Fruit fly (Drosophila melanogaster) whole organism, embryonic: ENCODE measurements around the gene CG10943.

ENCODE experiments used
- Abd-B ChIP-seq: fragments of 200-800 bp; sonication (Bioruptor generic); optimal IDR thresholded peaks from 2 replicates; lab custom pipeline; 2018; ENCODE audit warnings: missing biosample characterization, mild to moderate bottlenecking, missing genetic modification characterization, moderate library complexity
- CG10366 ChIP-seq: fragments of 200-800 bp; sonication (Bioruptor generic); IDR thresholded peaks from 2 replicates; pipeline ENCODE4 v1.3.6; 2022; ENCODE audit warnings: missing biosample characterization, missing genetic modification characterization
- CG11696 ChIP-seq: fragments of 200-800 bp; sonication (Bioruptor generic); IDR thresholded peaks from 2 replicates; pipeline ENCODE4 v1.3.6; 2022; ENCODE audit warnings: missing biosample characterization, missing genetic modification characterization
- CG16779 ChIP-seq: fragments of 200-800 bp; sonication (Bioruptor generic); IDR thresholded peaks from 2 replicates; pipeline ENCODE4 v1.3.6; 2022; ENCODE audit warnings: missing biosample characterization, missing genetic modification characterization
- CG2712 ChIP-seq: fragments of 200-800 bp; optimal IDR thresholded peaks from 3 replicates; lab custom pipeline; 2019; ENCODE audit warnings: missing biosample characterization, mild to moderate bottlenecking, missing genetic modification characterization, moderate library complexity
- CG3065 ChIP-seq: fragments of 200-800 bp; sonication (Bioruptor generic); optimal IDR thresholded peaks from 2 replicates; lab custom pipeline; 2016; ENCODE audit warnings: missing biosample characterization, missing genetic modification characterization
- CG33213 ChIP-seq: fragments of 200-800 bp; sonication (Bioruptor generic); optimal IDR thresholded peaks from 3 replicates; lab custom pipeline; 2016; ENCODE audit warnings: missing biosample characterization, missing genetic modification characterization
- CG34376 ChIP-seq: fragments of 200-800 bp; sonication (Bioruptor generic); optimal IDR thresholded peaks from 2 replicates; lab custom pipeline; 2018; ENCODE audit warnings: missing biosample characterization, mild to moderate bottlenecking, missing genetic modification characterization
- CG6813 ChIP-seq: fragments of 200-800 bp; sonication (Bioruptor generic); optimal IDR thresholded peaks from 2 replicates; lab custom pipeline; 2017; ENCODE audit warnings: missing biosample characterization, missing genetic modification characterization, mild to moderate bottlenecking, moderate library complexity, missing genetic modification reagents
- CG7928 ChIP-seq: fragments of 200-800 bp; sonication (Bioruptor generic); optimal IDR thresholded peaks from 2 replicates; lab custom pipeline; 2017; ENCODE audit warnings: missing biosample characterization, mild to moderate bottlenecking, missing genetic modification characterization
- CG8388 ChIP-seq: fragments of 200-800 bp; sonication (Bioruptor generic); optimal IDR thresholded peaks from 2 replicates; lab custom pipeline; 2019; ENCODE audit warnings: missing biosample characterization, mild to moderate bottlenecking, missing genetic modification characterization, moderate library complexity
- CG9215 ChIP-seq: fragments of 200-800 bp; sonication (Bioruptor generic); IDR thresholded peaks from 2 replicates; pipeline ENCODE4 v1.3.6; 2022; ENCODE audit warnings: missing biosample characterization, missing genetic modification characterization
- Dad ChIP-seq: fragments of 200-800 bp; sonication (Bioruptor generic); optimal IDR thresholded peaks from 3 replicates; lab custom pipeline; 2016; ENCODE audit warnings: missing biosample characterization, missing genetic modification characterization
- Dref ChIP-seq: fragments of 200-800 bp; sonication (Bioruptor generic); IDR thresholded peaks from 2 replicates; pipeline ENCODE4 v1.3.6; 2022; ENCODE audit warnings: missing biosample characterization, missing genetic modification characterization
- ERR ChIP-seq: fragments of 200-800 bp; sonication (Bioruptor generic); optimal IDR thresholded peaks from 2 replicates; lab custom pipeline; 2016; ENCODE audit warnings: missing biosample characterization, missing genetic modification characterization
- Eip74EF ChIP-seq, 2 experiments: fragments of 200-800 bp in 1 of 2; fragments of >200 bp in 1 of 2; sonication (Bioruptor generic) in 1 of 2; optimal IDR thresholded peaks; 2 replicates each; lab custom pipeline; 2017 to 2019; ENCODE audit warnings: missing biosample characterization in 2 of 2, missing genetic modification characterization in 2 of 2, mild to moderate bottlenecking in 1 of 2, moderate library complexity in 1 of 2
- H2.0 ChIP-seq: fragments of 200-800 bp; sonication (Bioruptor generic); IDR thresholded peaks from 2 replicates; pipeline ENCODE4 v1.3.6; 2022; ENCODE audit warnings: missing biosample characterization, missing genetic modification characterization
- Hey ChIP-seq: fragments of 200-800 bp; sonication (Bioruptor generic); optimal IDR thresholded peaks from 3 replicates; lab custom pipeline; 2018; ENCODE audit warnings: missing biosample characterization, mild to moderate bottlenecking, missing genetic modification characterization
- Pdp1 ChIP-seq, 2 experiments: fragments of 200-800 bp; sonication (Bioruptor generic); optimal IDR thresholded peaks; 3 replicates each; lab custom pipeline; 2016; ENCODE audit warnings: missing biosample characterization in 2 of 2, missing genetic modification characterization in 2 of 2, mild to moderate bottlenecking in 1 of 2, moderate library complexity in 1 of 2
- ab ChIP-seq: fragments of 200-800 bp; sonication (Bioruptor generic); optimal IDR thresholded peaks from 2 replicates; lab custom pipeline; 2016; ENCODE audit warnings: missing biosample characterization, missing genetic modification characterization
- bab2 ChIP-seq: fragments of 200-800 bp; sonication (Bioruptor generic); optimal IDR thresholded peaks from 2 replicates; lab custom pipeline; 2016; ENCODE audit warnings: missing biosample characterization, missing genetic modification characterization
- bcd ChIP-seq: fragments of 200-800 bp; sonication (Bioruptor generic); optimal IDR thresholded peaks from 2 replicates; lab custom pipeline; 2017; ENCODE audit warnings: missing biosample characterization, mild to moderate bottlenecking, missing genetic modification characterization
- bigmax ChIP-seq: fragments of 200-800 bp; sonication (Bioruptor generic); optimal IDR thresholded peaks from 2 replicates; lab custom pipeline; 2018; ENCODE audit warnings: missing biosample characterization, mild to moderate bottlenecking, missing genetic modification characterization
- btn ChIP-seq: fragments of 200-800 bp; sonication (Bioruptor generic); optimal IDR thresholded peaks from 2 replicates; lab custom pipeline; 2016; ENCODE audit warnings: missing biosample characterization, missing genetic modification characterization
- crc ChIP-seq: fragments of 200-800 bp; sonication (Bioruptor generic); optimal IDR thresholded peaks from 2 replicates; lab custom pipeline; 2016; ENCODE audit warnings: missing biosample characterization, missing genetic modification characterization
- croc ChIP-seq: fragments of 200-800 bp; sonication (Bioruptor generic); conservative IDR thresholded peaks from 3 replicates; pipeline ENCODE4 v1.3.6; 2022; ENCODE audit warnings: missing biosample characterization, missing genetic modification characterization
- crol ChIP-seq: fragments of 200-800 bp; sonication (Bioruptor generic); IDR thresholded peaks from 2 replicates; pipeline ENCODE4 v1.3.6; 2022; ENCODE audit warnings: missing biosample characterization, missing genetic modification characterization
- cwo ChIP-seq: fragments of 200-800 bp; sonication (Bioruptor generic); optimal IDR thresholded peaks from 3 replicates; lab custom pipeline; 2017; ENCODE audit warnings: missing biosample characterization, missing genetic modification characterization, mild to moderate bottlenecking, moderate library complexity, missing genetic modification reagents
- dimm ChIP-seq: fragments of 200-800 bp; sonication (Bioruptor generic); IDR thresholded peaks from 2 replicates; pipeline ENCODE4 v1.3.6; 2022; ENCODE audit warnings: missing biosample characterization, missing genetic modification characterization
- dmrt11E ChIP-seq: fragments of 200-800 bp; sonication (Bioruptor generic); optimal IDR thresholded peaks from 3 replicates; lab custom pipeline; 2018; ENCODE audit warnings: missing biosample characterization, mild to moderate bottlenecking, missing genetic modification characterization, moderate library complexity
- fd102C ChIP-seq: fragments of 200-800 bp; sonication (Bioruptor generic); optimal IDR thresholded peaks from 2 replicates; lab custom pipeline; 2018; ENCODE audit warnings: missing biosample characterization, mild to moderate bottlenecking, missing genetic modification characterization, moderate library complexity
- fd64A ChIP-seq: fragments of 200-800 bp; sonication (Bioruptor generic); optimal IDR thresholded peaks from 3 replicates; lab custom pipeline; 2018; ENCODE audit warnings: missing biosample characterization, mild to moderate bottlenecking, missing genetic modification characterization
- gro ChIP-seq: fragments of 200-800 bp; sonication (Bioruptor generic); optimal IDR thresholded peaks from 2 replicates; lab custom pipeline; 2016; ENCODE audit warnings: missing biosample characterization, missing genetic modification characterization
- hb ChIP-seq: fragments of 200-800 bp; sonication (Bioruptor generic); IDR thresholded peaks from 3 replicates; pipeline ENCODE4 v1.3.6; 2022; ENCODE audit warnings: missing biosample characterization, missing genetic modification characterization; ENCODE audit not compliant: partially characterized antibody
- ken ChIP-seq: fragments of 200-800 bp; sonication (Bioruptor generic); IDR thresholded peaks from 3 replicates; pipeline ENCODE4 v1.3.6; 2022; ENCODE audit warnings: missing biosample characterization, missing genetic modification characterization
- maf-S ChIP-seq: fragments of 200-800 bp; sonication (Bioruptor generic); optimal IDR thresholded peaks from 2 replicates; lab custom pipeline; 2016; ENCODE audit warnings: missing biosample characterization, missing genetic modification characterization
- mam ChIP-seq: fragments of 200-800 bp; sonication (Bioruptor generic); optimal IDR thresholded peaks from 3 replicates; lab custom pipeline; 2016; ENCODE audit warnings: missing biosample characterization, missing genetic modification characterization
- nerfin-2 ChIP-seq: fragments of 200-800 bp; sonication (Bioruptor generic); IDR thresholded peaks from 2 replicates; pipeline ENCODE4 v1.3.6; 2022; ENCODE audit warnings: missing biosample characterization, missing genetic modification characterization; ENCODE audit not compliant: partially characterized antibody
- nmo ChIP-seq: fragments of 200-800 bp; sonication (Bioruptor generic); optimal IDR thresholded peaks from 2 replicates; lab custom pipeline; 2018; ENCODE audit warnings: missing biosample characterization, mild to moderate bottlenecking, missing genetic modification characterization, moderate library complexity
- pnt ChIP-seq: fragments of 200-800 bp; sonication (Bioruptor generic); optimal IDR thresholded peaks from 3 replicates; lab custom pipeline; 2016; ENCODE audit warnings: missing biosample characterization, missing genetic modification characterization
- sens-2 ChIP-seq: fragments of 200-800 bp; sonication (Bioruptor generic); IDR thresholded peaks from 2 replicates; pipeline ENCODE4 v1.3.6; 2022; ENCODE audit warnings: missing biosample characterization, missing genetic modification characterization
- slbo ChIP-seq: fragments of 200-800 bp; sonication (Bioruptor generic); IDR thresholded peaks from 2 replicates; pipeline ENCODE4 v1.3.6; 2022; ENCODE audit warnings: missing biosample characterization, missing genetic modification characterization
- slou ChIP-seq: fragments of 200-800 bp; sonication (Bioruptor generic); optimal IDR thresholded peaks from 3 replicates; lab custom pipeline; 2016; ENCODE audit warnings: missing biosample characterization, missing genetic modification characterization
- sna ChIP-seq: fragments of 200-800 bp; sonication (Bioruptor generic); IDR thresholded peaks from 2 replicates; pipeline ENCODE4 v1.3.6; 2022; ENCODE audit warnings: missing biosample characterization, missing genetic modification characterization; ENCODE audit not compliant: partially characterized antibody
- toy ChIP-seq: fragments of 200-800 bp; sonication (Bioruptor generic); IDR thresholded peaks from 2 replicates; pipeline ENCODE4 v1.3.6; 2022; ENCODE audit warnings: missing biosample characterization, missing genetic modification characterization
- twi ChIP-seq: fragments of 200-800 bp; optimal IDR thresholded peaks from 2 replicates; lab custom pipeline; 2019; ENCODE audit warnings: missing biosample characterization, mild to moderate bottlenecking, missing genetic modification characterization, moderate library complexity
- unpg ChIP-seq: fragments of 200-800 bp; sonication (Bioruptor generic); optimal IDR thresholded peaks from 3 replicates; lab custom pipeline; 2018; ENCODE audit warnings: missing biosample characterization, mild to moderate bottlenecking, missing genetic modification characterization, moderate library complexity
- wek ChIP-seq: fragments of 200-800 bp; sonication (Bioruptor generic); optimal IDR thresholded peaks from 3 replicates; lab custom pipeline; 2018; ENCODE audit warnings: missing biosample characterization, mild to moderate bottlenecking, missing genetic modification characterization, moderate library complexity
- zfh1 ChIP-seq: fragments of 200-800 bp; sonication (Bioruptor generic); IDR thresholded peaks from 3 replicates; pipeline ENCODE4 v1.3.6; 2022; ENCODE audit warnings: missing biosample characterization, missing genetic modification characterization

CG10943 gene

dm6 chr3L:12843056-12843799 is 19.5 kb downstream of the CG10943 start, which contains the start of gene nebu (continued):
- TF ChIP-seq pnt (GFP tag; lab: Kevin White, UChicago) (peak; percentile 94), ken (GFP tag; lab: Robert Waterston, UW) (peak; percentile 89; the same call in 1 of the 3 replicates), CG34376 (peak; percentile 97), dimm (GFP tag; lab: Robert Waterston, UW) (no peak; the same call in 1 of the 2 replicates), wek (peak; percentile 80), Dref (GFP tag; lab: Robert Waterston, UW) (no peak), Pdp1 (GFP tag; optimal IDR thresholded peaks at IDR 0.05; lab: Kevin White, UChicago) (peak; percentile 92 to 97), bcd (GFP tag; lab: Kevin White, UChicago) (peak; percentile 97), CG10366 (GFP tag; lab: Robert Waterston, UW) (peak; percentile 95), CG11696 (GFP tag; lab: Robert Waterston, UW) (peak; percentile 83), bigmax (GFP tag; lab: Kevin White, UChicago) (peak; percentile 22), fd64A (GFP tag; lab: Kevin White, UChicago) (peak; percentile 48), maf-S (GFP tag; lab: Kevin White, UChicago) (peak; percentile 96), mam (GFP tag; lab: Kevin White, UChicago) (peak; percentile 98), H2.0 (GFP tag; lab: Robert Waterston, UW) (peak; percentile 93), slbo (GFP tag; lab: Robert Waterston, UW) (peak; percentile 99), nmo (GFP tag; lab: Kevin White, UChicago) (peak; percentile 88), fd102C (GFP tag; lab: Kevin White, UChicago) (peak; percentile 5), zfh1 (GFP tag; lab: Robert Waterston, UW) (peak; percentile 96), Hey (peak; percentile 83), btn (GFP tag; lab: Kevin White, UChicago) (peak; percentile 81), Abd-B (GFP tag; lab: Kevin White, UChicago) (no peak), twi (tag; lab: Kevin White, UChicago) (peak; percentile 76), crc (peak; percentile 95), cwo (GFP tag; lab: Kevin White, UChicago) (peak; percentile 97), unpg (GFP tag; lab: Kevin White, UChicago) (peak; percentile 96), Eip74EF (GFP tag; optimal IDR thresholded peaks at IDR 0.05; lab: Kevin White, UChicago) (peak in 1 of 2 experiments; percentile 88), croc (GFP tag; lab: Robert Waterston, UW) (peak; percentile 80), dmrt11E (tag; lab: Kevin White, UChicago) (peak; percentile 78), CG8388 (GFP tag; lab: Kevin White, UChicago) (peak; percentile 84), CG7928 (peak; percentile 78), crol (GFP tag; lab: Robert Waterston, UW) (peak; percentile 61), CG3065 (GFP tag; lab: Kevin White, UChicago) (peak; percentile 81), CG16779 (GFP tag; lab: Robert Waterston, UW) (peak; percentile 96), CG33213 (GFP tag; lab: Kevin White, UChicago) (peak; percentile 96), hb (GFP tag; lab: Robert Waterston, UW) (no peak), bab2 (peak; percentile 97), toy (peak; percentile 91), ab (GFP tag; lab: Kevin White, UChicago) (peak; percentile 95), CG6813 (peak; percentile 95), sna (GFP tag; lab: Robert Waterston, UW) (no peak), CG2712 (tag; lab: Kevin White, UChicago) (peak; percentile 92), gro (GFP tag; lab: Kevin White, UChicago) (peak; percentile 99), nerfin-2 (GFP tag; lab: Robert Waterston, UW) (no peak), slou (peak; percentile 86), CG9215 (GFP tag; lab: Robert Waterston, UW) (peak; percentile 94), Dad (GFP tag; lab: Kevin White, UChicago) (peak; percentile 94), sens-2 (peak; percentile 81; the same call in 1 of the 2 replicates), ERR (GFP tag; lab: Kevin White, UChicago) (peak; percentile 97)
